Worm (Caenorhabditis elegans) whole organism, L2 larva: ENCODE results near the gene ZC416.2.

ENCODE experiments used
- C34F6.9 ChIP-seq: fragments of 150-350 bp; optimal IDR thresholded peaks from 2 replicates; lab custom pipeline; 2014; ENCODE audit warnings: missing biosample characterization, missing genetic modification characterization
- F13H6.1 ChIP-seq: sonication (generic microtip); optimal IDR thresholded peaks from 2 replicates; lab custom pipeline; 2016; ENCODE audit warnings: missing genetic modification characterization, missing compliant biosample characterization
- R02D3.7 ChIP-seq: fragments of 150-350 bp; optimal IDR thresholded peaks from 2 replicates; lab custom pipeline; 2014; ENCODE audit warnings: missing biosample characterization, missing genetic modification characterization
- ZK546.5 ChIP-seq: sonication (generic microtip); optimal IDR thresholded peaks from 2 replicates; lab custom pipeline; 2017; ENCODE audit warnings: missing biosample characterization, missing genetic modification characterization
- alr-1 ChIP-seq: fragments of 150-350 bp; optimal IDR thresholded peaks from 2 replicates; lab custom pipeline; 2014; ENCODE audit warnings: missing biosample characterization, missing genetic modification characterization
- aly-2 ChIP-seq: fragments of 150-350 bp; optimal IDR thresholded peaks from 2 replicates; lab custom pipeline; 2014; ENCODE audit warnings: missing biosample characterization, missing genetic modification characterization
- blmp-1 ChIP-seq: sonication (generic microtip); optimal IDR thresholded peaks from 2 replicates; lab custom pipeline; 2017; ENCODE audit warnings: missing genetic modification characterization, mild to moderate bottlenecking, missing compliant biosample characterization, antibody characterized with exemption, moderate library complexity; ENCODE audit not compliant: insufficient read depth
- ceh-82 ChIP-seq: fragments of 150-350 bp; optimal IDR thresholded peaks from 2 replicates; lab custom pipeline; 2014; ENCODE audit warnings: missing biosample characterization, missing genetic modification characterization
- crh-2 ChIP-seq: sonication (generic microtip); optimal IDR thresholded peaks from 2 replicates; lab custom pipeline; 2017; ENCODE audit warnings: missing biosample characterization, missing genetic modification characterization
- elt-3 ChIP-seq: sonication (generic microtip); optimal IDR thresholded peaks from 2 replicates; lab custom pipeline; 2017; ENCODE audit warnings: missing biosample characterization, missing genetic modification characterization
- fos-1 ChIP-seq: fragments of 150-350 bp; optimal IDR thresholded peaks from 2 replicates; lab custom pipeline; 2014; ENCODE audit warnings: missing biosample characterization, missing genetic modification characterization
- gmeb-1 ChIP-seq: fragments of 150-350 bp; optimal IDR thresholded peaks from 2 replicates; lab custom pipeline; 2014; ENCODE audit warnings: missing biosample characterization, missing genetic modification characterization
- lin-11 ChIP-seq: fragments of 150-350 bp; sonication (generic microtip); optimal IDR thresholded peaks from 2 replicates; lab custom pipeline; 2014; ENCODE audit warnings: missing biosample characterization, missing genetic modification characterization, inconsistent platforms, mixed read lengths
- lin-13 ChIP-seq: fragments of 150-350 bp; optimal IDR thresholded peaks from 2 replicates; lab custom pipeline; 2014; ENCODE audit warnings: missing biosample characterization, missing genetic modification reagents, missing genetic modification characterization
- lin-39 ChIP-seq: fragments of 150-350 bp; optimal IDR thresholded peaks from 2 replicates; lab custom pipeline; 2014; ENCODE audit warnings: missing biosample characterization, missing genetic modification reagents, missing genetic modification characterization
- mbf-1 ChIP-seq: sonication (generic microtip); optimal IDR thresholded peaks from 2 replicates; lab custom pipeline; 2017; ENCODE audit warnings: missing biosample characterization, missing genetic modification characterization
- nhr-11 ChIP-seq: fragments of 150-350 bp; optimal IDR thresholded peaks from 2 replicates; lab custom pipeline; 2014; ENCODE audit warnings: missing biosample characterization, missing genetic modification characterization
- nhr-12 ChIP-seq: fragments of 150-350 bp; optimal IDR thresholded peaks from 2 replicates; lab custom pipeline; 2014; ENCODE audit warnings: missing biosample characterization, missing genetic modification characterization
- nhr-129 ChIP-seq: fragments of 150-350 bp; optimal IDR thresholded peaks from 2 replicates; lab custom pipeline; 2014; ENCODE audit warnings: missing biosample characterization, missing genetic modification characterization
- nhr-21 ChIP-seq: fragments of 150-350 bp; optimal IDR thresholded peaks from 2 replicates; lab custom pipeline; 2014; ENCODE audit warnings: missing biosample characterization, missing genetic modification characterization
- nhr-23 ChIP-seq: fragments of 150-350 bp; optimal IDR thresholded peaks from 2 replicates; lab custom pipeline; 2014; ENCODE audit warnings: missing biosample characterization, missing genetic modification reagents, missing genetic modification characterization
- nhr-25 ChIP-seq: fragments of 150-350 bp; sonication (generic microtip); optimal IDR thresholded peaks from 3 replicates; lab custom pipeline; 2014; ENCODE audit warnings: missing biosample characterization, missing genetic modification characterization
- nhr-6 ChIP-seq: fragments of 150-350 bp; optimal IDR thresholded peaks from 2 replicates; lab custom pipeline; 2014; ENCODE audit warnings: missing biosample characterization, missing genetic modification characterization
- nhr-77 ChIP-seq: fragments of 150-350 bp; optimal IDR thresholded peaks from 2 replicates; lab custom pipeline; 2014; ENCODE audit warnings: missing biosample characterization, missing genetic modification characterization
- peb-1 ChIP-seq: fragments of 150-350 bp; optimal IDR thresholded peaks from 2 replicates; lab custom pipeline; 2014; ENCODE audit warnings: missing biosample characterization, missing genetic modification characterization
- snpc-4 ChIP-seq: fragments of 150-350 bp; optimal IDR thresholded peaks from 2 replicates; lab custom pipeline; 2014; ENCODE audit warnings: missing biosample characterization, missing genetic modification characterization
- unc-39 ChIP-seq: fragments of 150-350 bp; optimal IDR thresholded peaks from 2 replicates; lab custom pipeline; 2014; ENCODE audit warnings: missing biosample characterization, missing genetic modification characterization
- unc-55 ChIP-seq: fragments of 150-350 bp; sonication (generic microtip); optimal IDR thresholded peaks from 3 replicates; lab custom pipeline; 2014; ENCODE audit warnings: missing biosample characterization, missing genetic modification reagents, missing genetic modification characterization
- unc-62 ChIP-seq: fragments of 150-350 bp; optimal IDR thresholded peaks from 2 replicates; lab custom pipeline; 2014; ENCODE audit warnings: missing biosample characterization, missing genetic modification reagents, missing genetic modification characterization
- zag-1 ChIP-seq: fragments of 150-350 bp; optimal IDR thresholded peaks from 2 replicates; lab custom pipeline; 2014; ENCODE audit warnings: missing biosample characterization, missing genetic modification characterization
- ztf-1 ChIP-seq: fragments of 200-800 bp; sonication (Bioruptor generic); conservative IDR thresholded peaks from 2 replicates; pipeline ENCODE4 v1.3.6; 2022; ENCODE audit warnings: missing genetic modification characterization, missing compliant biosample characterization
- ztf-11 ChIP-seq: sonication (generic microtip); optimal IDR thresholded peaks from 2 replicates; lab custom pipeline; 2017; ENCODE audit warnings: missing biosample characterization, missing genetic modification characterization
- ztf-4 ChIP-seq: fragments of 150-350 bp; optimal IDR thresholded peaks from 2 replicates; lab custom pipeline; 2014; ENCODE audit warnings: missing biosample characterization, missing genetic modification characterization

Gene ZC416.2

ce11 chrIV:3599958-3600357 lies 33.5 kb upstream of the ZC416.2 start, which contains the start of gene Y37E11B.7:
Gene Y37E11B.7, minus strand, starts transcription at chrIV:3600164.
- TF ChIP-seq blmp-1 (peak; percentile 66), snpc-4 (tag; lab: Kevin White, UChicago) (no peak), nhr-25 (tag; lab: Kevin White, UChicago) (no peak)

ce11 chrIV:3601846-3602245 lies 31.6 kb upstream of the ZC416.2 start:
- TF ChIP-seq R02D3.7 (tag; lab: Kevin White, UChicago): no peak
- TF ChIP-seq, all 48 proteins: peak for 0

ce11 chrIV:3604104-3604503 lies 29.3 kb upstream of the ZC416.2 start:
- TF ChIP-seq ceh-82 (tag; lab: Kevin White, UChicago) (no peak), unc-55 (GFP tag; lab: Kevin White, UChicago) (no peak), nhr-21 (tag; lab: Kevin White, UChicago) (no peak), elt-3 (tag; lab: Kevin White, UChicago) (no peak), lin-13 (GFP tag; lab: Kevin White, UChicago) (no peak), R02D3.7 (tag; lab: Kevin White, UChicago) (no peak), mbf-1 (tag; lab: Kevin White, UChicago) (no peak), nhr-11 (tag; lab: Kevin White, UChicago) (no peak), gmeb-1 (tag; lab: Kevin White, UChicago) (no peak), nhr-6 (no peak), unc-39 (no peak), nhr-129 (tag; lab: Kevin White, UChicago) (no peak), zag-1 (tag; lab: Kevin White, UChicago) (no peak), nhr-12 (tag; lab: Kevin White, UChicago) (no peak), ztf-1 (GFP tag; lab: Robert Waterston, UW) (no peak), crh-2 (tag; lab: Kevin White, UChicago) (no peak), snpc-4 (tag; lab: Kevin White, UChicago) (no peak), ztf-4 (tag; lab: Kevin White, UChicago) (no peak), fos-1 (tag; lab: Kevin White, UChicago) (no peak), nhr-25 (tag; lab: Kevin White, UChicago) (no peak)

ce11 chrIV:3606285-3606834 lies 27.1 kb upstream of the ZC416.2 start, which contains the start of the genes Y37E11B.10 and kgb-2:
Gene Y37E11B.10, minus strand, starts transcription at chrIV:3606466.
Gene kgb-2, plus strand, starts transcription at chrIV:3606784.
- no peak for TF ChIP-seq elt-3 (tag; lab: Kevin White, UChicago)
- peak; percentile 65 for TF ChIP-seq fos-1 (tag; lab: Kevin White, UChicago)

ce11 chrIV:3608547-3609222 lies 24.7 kb upstream of the ZC416.2 start:
- TF ChIP-seq peb-1 (tag; lab: Kevin White, UChicago) (no peak), snpc-4 (tag; lab: Kevin White, UChicago) (no peak), unc-39 (no peak), lin-11 (tag; lab: Kevin White, UChicago) (no peak), F13H6.1 (tag; lab: Kevin White, UChicago) (no peak), ztf-1 (GFP tag; lab: Robert Waterston, UW) (no peak), lin-39 (tag; lab: Kevin White, UChicago) (no peak)

ce11 chrIV:3610987-3611386 lies 22.4 kb upstream of the ZC416.2 start:
- TF ChIP-seq lin-11 (tag; lab: Kevin White, UChicago): no peak
- no peak for TF ChIP-seq unc-62
- TF ChIP-seq aly-2 (tag; lab: Kevin White, UChicago): no peak
- TF ChIP-seq alr-1 (tag; lab: Kevin White, UChicago): no peak
- TF ChIP-seq nhr-23: no peak
- no peak for TF ChIP-seq C34F6.9
- no peak for TF ChIP-seq ZK546.5 (tag; lab: Kevin White, UChicago)
- no peak for TF ChIP-seq elt-3 (tag; lab: Kevin White, UChicago)
- TF ChIP-seq ztf-11 (tag; lab: Kevin White, UChicago): no peak
- no peak for TF ChIP-seq nhr-77
- TF ChIP-seq nhr-129 (tag; lab: Kevin White, UChicago): no peak
- no peak for TF ChIP-seq R02D3.7 (tag; lab: Kevin White, UChicago)
